Fruit fly (Drosophila melanogaster) whole organism, embryonic: ENCODE measurements around the gene CG9389.

Source experiments
- Awh ChIP-seq: fragments of 200-800 bp; sonication (Bioruptor generic); IDR thresholded peaks from 2 replicates; pipeline ENCODE4, ENCODE4 v1.3.6; 2022; ENCODE audit warnings: missing biosample characterization, missing genetic modification characterization
- B-H2 ChIP-seq: fragments of 200-800 bp; sonication (Bioruptor generic); optimal IDR thresholded peaks from 2 replicates; lab custom pipeline; 2018; ENCODE audit warnings: missing biosample characterization, mild to moderate bottlenecking, missing genetic modification characterization
- BEAF-32 ChIP-seq: fragments of 200-800 bp; sonication (Bioruptor generic); optimal IDR thresholded peaks from 3 replicates; lab custom pipeline; 2017; ENCODE audit warnings: missing biosample characterization, missing genetic modification characterization, mild to moderate bottlenecking, moderate library complexity, missing genetic modification reagents
- CG10209 ChIP-seq: fragments of 200-800 bp; sonication (Bioruptor generic); optimal IDR thresholded peaks from 3 replicates; lab custom pipeline; 2017; ENCODE audit warnings: missing biosample characterization, mild to moderate bottlenecking, missing genetic modification characterization, missing genetic modification reagents
- CG11398 ChIP-seq: fragments of 200-800 bp; sonication (Bioruptor generic); optimal IDR thresholded peaks from 2 replicates; lab custom pipeline; 2016; ENCODE audit warnings: missing biosample characterization, missing genetic modification characterization
- CG12219 ChIP-seq: fragments of 200-800 bp; sonication (Bioruptor generic); optimal IDR thresholded peaks from 3 replicates; lab custom pipeline; 2018; ENCODE audit warnings: missing biosample characterization, mild to moderate bottlenecking, missing genetic modification characterization
- CG12659 ChIP-seq: fragments of 200-800 bp; sonication (Bioruptor generic); optimal IDR thresholded peaks from 3 replicates; lab custom pipeline; 2017; ENCODE audit warnings: mild to moderate bottlenecking, missing biosample characterization, missing genetic modification reagents, missing genetic modification characterization
- CG18764 ChIP-seq: fragments of 200-800 bp; sonication (Bioruptor generic); optimal IDR thresholded peaks from 3 replicates; lab custom pipeline; 2016; ENCODE audit warnings: missing biosample characterization, missing genetic modification characterization
- CG2678 ChIP-seq: fragments of 200-800 bp; sonication (Bioruptor generic); optimal IDR thresholded peaks from 3 replicates; lab custom pipeline; 2019; ENCODE audit warnings: missing biosample characterization, mild to moderate bottlenecking, missing genetic modification characterization, moderate library complexity
- CG2712 ChIP-seq: fragments of 200-800 bp; optimal IDR thresholded peaks from 3 replicates; lab custom pipeline; 2019; ENCODE audit warnings: missing biosample characterization, mild to moderate bottlenecking, missing genetic modification characterization, moderate library complexity
- CG32532 ChIP-seq: fragments of 200-800 bp; sonication (Bioruptor generic); IDR thresholded peaks from 2 replicates; pipeline ENCODE4 v1.3.6; 2022; ENCODE audit warnings: missing biosample characterization, missing genetic modification characterization
- CG34224 ChIP-seq: fragments of 200-800 bp; sonication (Bioruptor generic); IDR thresholded peaks from 3 replicates; pipeline ENCODE4 v1.3.6; 2022; ENCODE audit warnings: missing biosample characterization, missing genetic modification characterization; ENCODE audit not compliant: partially characterized antibody
- CG4328 ChIP-seq: fragments of 200-800 bp; sonication (Bioruptor generic); optimal IDR thresholded peaks from 3 replicates; lab custom pipeline; 2017; ENCODE audit warnings: missing biosample characterization, missing genetic modification reagents, missing genetic modification characterization
- CG4424 ChIP-seq: fragments of 200-800 bp; sonication (Bioruptor generic); optimal IDR thresholded peaks from 3 replicates; lab custom pipeline; 2016; ENCODE audit warnings: missing biosample characterization, missing genetic modification characterization
- CG4730 ChIP-seq: fragments of 200-800 bp; sonication (Bioruptor generic); IDR thresholded peaks from 2 replicates; pipeline ENCODE4 v1.3.6; 2022; ENCODE audit warnings: missing biosample characterization, missing genetic modification characterization
- CG6683 ChIP-seq: fragments of 200-800 bp; sonication (Bioruptor generic); optimal IDR thresholded peaks from 2 replicates; lab custom pipeline; 2017; ENCODE audit warnings: missing biosample characterization, mild to moderate bottlenecking, missing genetic modification characterization, missing genetic modification reagents
- D ChIP-seq, 2 experiments: fragments of 200-800 bp in 1 of 2; fragments of >200 bp in 1 of 2; sonication (Bioruptor generic) in 1 of 2; optimal IDR thresholded peaks; 2 replicates in 1 of 2; 3 replicates in 1 of 2; lab custom pipeline; 2017; ENCODE audit warnings: mild to moderate bottlenecking in 1 of 2, missing biosample characterization in 1 of 2, missing genetic modification characterization in 1 of 2, missing genetic modification reagents in 1 of 2
- Dip3 ChIP-seq: fragments of 200-800 bp; sonication (Bioruptor generic); optimal IDR thresholded peaks from 3 replicates; lab custom pipeline; 2016; ENCODE audit warnings: missing biosample characterization, missing genetic modification characterization
- Dll ChIP-seq: fragments of 200-800 bp; sonication (Bioruptor generic); IDR thresholded peaks from 4 replicates; pipeline ENCODE4 v1.3.6; 2022; ENCODE audit warnings: missing biosample characterization, missing genetic modification characterization; ENCODE audit not compliant: partially characterized antibody
- Doc3 ChIP-seq: fragments of 200-800 bp; sonication (Bioruptor generic); IDR thresholded peaks from 3 replicates; pipeline ENCODE4 v1.3.6; 2022; ENCODE audit warnings: missing biosample characterization, missing genetic modification characterization; ENCODE audit not compliant: partially characterized antibody
- Dp ChIP-seq: fragments of 200-800 bp; sonication (Bioruptor generic); optimal IDR thresholded peaks from 2 replicates; lab custom pipeline; 2018; ENCODE audit warnings: missing biosample characterization, mild to moderate bottlenecking, missing genetic modification characterization, moderate library complexity
- E2f1 ChIP-seq: fragments of 200-800 bp; sonication (Bioruptor generic); IDR thresholded peaks from 2 replicates; pipeline ENCODE4 v1.3.6; 2022; ENCODE audit warnings: missing biosample characterization, missing genetic modification characterization
- Ets97D ChIP-seq: fragments of 200-800 bp; sonication (Bioruptor generic); optimal IDR thresholded peaks from 3 replicates; lab custom pipeline; 2016; ENCODE audit warnings: missing biosample characterization, missing genetic modification characterization
- H2.0 ChIP-seq: fragments of 200-800 bp; sonication (Bioruptor generic); IDR thresholded peaks from 2 replicates; pipeline ENCODE4 v1.3.6; 2022; ENCODE audit warnings: missing biosample characterization, missing genetic modification characterization
- Jarid2 ChIP-seq: fragments of 200-800 bp; sonication (Bioruptor generic); optimal IDR thresholded peaks from 3 replicates; lab custom pipeline; 2017; ENCODE audit warnings: mild to moderate bottlenecking, missing biosample characterization, missing genetic modification reagents, missing genetic modification characterization
- NfI ChIP-seq: fragments of 200-800 bp; sonication (Bioruptor generic); optimal IDR thresholded peaks from 3 replicates; lab custom pipeline; 2018; ENCODE audit warnings: missing biosample characterization, mild to moderate bottlenecking, missing genetic modification characterization, moderate library complexity
- PHDP ChIP-seq: fragments of 200-800 bp; sonication (Bioruptor generic); optimal IDR thresholded peaks from 3 replicates; lab custom pipeline; 2018; ENCODE audit warnings: missing biosample characterization, mild to moderate bottlenecking, missing genetic modification characterization, moderate library complexity
- ac ChIP-seq: fragments of 200-800 bp; sonication (Bioruptor generic); optimal IDR thresholded peaks from 3 replicates; lab custom pipeline; 2017; ENCODE audit warnings: missing biosample characterization, mild to moderate bottlenecking, missing genetic modification characterization
- al ChIP-seq: fragments of 200-800 bp; sonication (Bioruptor generic); IDR thresholded peaks from 2 replicates; pipeline ENCODE4 v1.3.6; 2022; ENCODE audit warnings: missing biosample characterization, missing genetic modification characterization
- caup ChIP-seq: fragments of 200-800 bp; sonication (Bioruptor generic); optimal IDR thresholded peaks from 3 replicates; lab custom pipeline; 2017; ENCODE audit warnings: missing biosample characterization, mild to moderate bottlenecking, missing genetic modification characterization, moderate library complexity; ENCODE audit not compliant: severe bottlenecking
- chif ChIP-seq, 2 experiments: fragments of 200-800 bp; sonication (Bioruptor generic); optimal IDR thresholded peaks; 3 replicates each; lab custom pipeline; 2016; ENCODE audit warnings: missing biosample characterization in 2 of 2, missing genetic modification characterization in 2 of 2
- chn ChIP-seq: fragments of 200-800 bp; sonication (Bioruptor generic); optimal IDR thresholded peaks from 2 replicates; lab custom pipeline; 2016; ENCODE audit warnings: missing biosample characterization, missing genetic modification characterization
- disco-r ChIP-seq: fragments of 200-800 bp; sonication (Bioruptor generic); optimal IDR thresholded peaks from 2 replicates; lab custom pipeline; 2016; ENCODE audit warnings: missing biosample characterization, missing genetic modification characterization
- dpn ChIP-seq, 2 experiments: fragments of 200-800 bp; sonication (Bioruptor generic); optimal IDR thresholded peaks; 3 replicates each; lab custom pipeline; 2016; ENCODE audit warnings: missing biosample characterization in 2 of 2, missing genetic modification characterization in 2 of 2
- ems ChIP-seq: fragments of 200-800 bp; sonication (Bioruptor generic); optimal IDR thresholded peaks from 3 replicates; lab custom pipeline; 2016; ENCODE audit warnings: missing biosample characterization, missing genetic modification characterization
- hb ChIP-seq: fragments of 200-800 bp; sonication (Bioruptor generic); IDR thresholded peaks from 3 replicates; pipeline ENCODE4 v1.3.6; 2022; ENCODE audit warnings: missing biosample characterization, missing genetic modification characterization; ENCODE audit not compliant: partially characterized antibody
- lmd ChIP-seq: fragments of 200-800 bp; sonication (Bioruptor generic); IDR thresholded peaks from 2 replicates; pipeline ENCODE4 v1.3.6; 2022; ENCODE audit warnings: missing biosample characterization, missing genetic modification characterization
- lola ChIP-seq, 3 experiments: fragments of >200 bp in 2 of 3; fragments of 200-800 bp in 1 of 3; sonication (Bioruptor generic) in 1 of 3; optimal IDR thresholded peaks; 2 replicates each; lab custom pipeline; 2017 to 2019; ENCODE audit warnings: missing biosample characterization in 3 of 3, missing genetic modification characterization in 3 of 3, mild to moderate bottlenecking in 1 of 3, moderate library complexity in 1 of 3
- nmo ChIP-seq: fragments of 200-800 bp; sonication (Bioruptor generic); optimal IDR thresholded peaks from 2 replicates; lab custom pipeline; 2018; ENCODE audit warnings: missing biosample characterization, mild to moderate bottlenecking, missing genetic modification characterization, moderate library complexity
- nom ChIP-seq: fragments of 200-800 bp; sonication (Bioruptor generic); optimal IDR thresholded peaks from 2 replicates; lab custom pipeline; 2017; ENCODE audit warnings: missing biosample characterization, missing genetic modification characterization, mild to moderate bottlenecking, moderate library complexity, missing genetic modification reagents
- psq ChIP-seq: fragments of 200-800 bp; sonication (Bioruptor generic); optimal IDR thresholded peaks from 2 replicates; lab custom pipeline; 2017; ENCODE audit warnings: missing biosample characterization, missing genetic modification characterization
- row ChIP-seq: fragments of 200-800 bp; sonication (Bioruptor generic); IDR thresholded peaks from 3 replicates; pipeline ENCODE4 v1.3.6; 2022; ENCODE audit warnings: missing biosample characterization, missing genetic modification characterization
- sens ChIP-seq: fragments of 200-800 bp; sonication (Bioruptor generic); peaks from one replicate; lab custom pipeline; 2016; ENCODE audit warnings: missing biosample characterization, missing genetic modification characterization
- sima ChIP-seq: fragments of 200-800 bp; sonication (Bioruptor generic); optimal IDR thresholded peaks from 2 replicates; lab custom pipeline; 2016; ENCODE audit warnings: missing biosample characterization, missing genetic modification characterization
- tna ChIP-seq: fragments of 200-800 bp; sonication (Bioruptor generic); IDR thresholded peaks from 2 replicates; pipeline ENCODE4 v1.3.6; 2022; ENCODE audit warnings: missing biosample characterization, missing genetic modification characterization; ENCODE audit not compliant: partially characterized antibody
- trem ChIP-seq: fragments of 200-800 bp; optimal IDR thresholded peaks from 3 replicates; lab custom pipeline; 2019; ENCODE audit warnings: missing biosample characterization, mild to moderate bottlenecking, missing genetic modification characterization, moderate library complexity
- zen ChIP-seq: fragments of 200-800 bp; sonication (Bioruptor generic); optimal IDR thresholded peaks from 3 replicates; lab custom pipeline; 2018; ENCODE audit warnings: missing biosample characterization, mild to moderate bottlenecking, missing genetic modification characterization, moderate library complexity

CG9389 gene

DNA sequence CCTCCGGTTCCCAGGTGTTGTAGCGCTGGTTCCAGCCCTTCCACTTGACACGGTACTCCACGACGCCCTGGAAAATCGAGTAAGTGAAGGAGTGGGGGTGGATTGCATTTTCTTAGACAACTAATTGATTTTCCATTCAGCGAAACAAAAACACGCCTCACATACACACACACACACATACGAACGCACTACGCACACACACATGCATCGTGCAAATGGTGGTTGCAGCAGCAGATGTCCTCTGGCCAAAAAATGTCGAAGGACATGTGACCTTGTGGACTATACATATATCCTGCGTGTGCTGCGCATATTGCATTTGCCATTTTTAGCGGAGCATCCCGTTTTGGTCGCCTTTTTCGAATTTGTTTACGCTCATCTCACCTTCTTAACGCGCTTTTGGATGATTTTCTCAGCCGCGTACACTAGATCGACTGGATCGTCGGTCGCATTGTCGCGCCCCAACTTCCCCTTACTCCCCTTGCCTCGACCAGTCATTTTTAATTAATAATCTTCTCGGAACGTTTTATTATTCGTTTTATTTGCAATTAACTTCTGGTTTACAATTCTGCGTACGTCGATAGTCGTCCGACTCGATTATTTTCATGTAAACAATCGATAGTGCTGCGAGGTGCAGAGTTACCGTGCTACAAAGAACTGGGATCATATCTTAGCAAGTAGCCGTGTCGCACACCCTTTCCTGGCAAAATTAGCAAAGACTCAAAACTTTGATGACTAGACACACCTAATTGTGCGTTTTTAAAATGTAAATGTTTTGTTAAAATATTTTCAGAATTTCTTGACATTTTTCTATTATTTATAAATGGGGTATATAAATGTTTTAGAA lies 47.3 kb upstream of the CG9389 start, which contains the start of gene Pc (continued):
- peak; percentile 82; the same call in 2 of the 3 replicates for TF ChIP-seq hb
- TF ChIP-seq CG12659: peak; percentile 82
- no peak for TF ChIP-seq Awh (GFP tag; lab: Robert Waterston, UW)
- peak; percentile 67 for TF ChIP-seq nmo
- no peak for TF ChIP-seq CG10209 (GFP tag; lab: Kevin White, UChicago)
- TF ChIP-seq dpn (GFP tag; optimal IDR thresholded peaks at IDR 0.05; lab: Kevin White, UChicago): peak; percentile 11 to 16
- TF ChIP-seq al (GFP tag; lab: Robert Waterston, UW): no peak
- peak; percentile 88 for TF ChIP-seq Ets97D (GFP tag; lab: Kevin White, UChicago)
- no peak for TF ChIP-seq CG4424 (GFP tag; lab: Kevin White, UChicago)
- peak; percentile 34 for TF ChIP-seq sima (GFP tag; lab: Kevin White, UChicago)
- TF ChIP-seq CG18764 (GFP tag; lab: Kevin White, UChicago): peak; percentile 6
- no peak for TF ChIP-seq psq (GFP tag; lab: Kevin White, UChicago)
- TF ChIP-seq E2f1 (GFP tag; lab: Robert Waterston, UW): no peak
- TF ChIP-seq Dip3: peak; percentile 10
- TF ChIP-seq Doc3 (GFP tag; lab: Robert Waterston, UW): peak; percentile 76
- TF ChIP-seq H2.0: no peak
- no peak for TF ChIP-seq CG4730
- no peak for TF ChIP-seq PHDP (tag; lab: Kevin White, UChicago)
- TF ChIP-seq sens (GFP tag; lab: Kevin White, UChicago): peak; percentile 51
- TF ChIP-seq lola (GFP tag; optimal IDR thresholded peaks at IDR 0.05; lab: Kevin White, UChicago): peak in 1 of 3 experiments; percentile 20
- TF ChIP-seq lmd (GFP tag; lab: Robert Waterston, UW): no peak
- no peak for TF ChIP-seq NfI (GFP tag; lab: Kevin White, UChicago)
- peak; percentile 79 for TF ChIP-seq CG34224 (GFP tag; lab: Robert Waterston, UW)
- no peak for TF ChIP-seq caup (GFP tag; lab: Kevin White, UChicago)
- TF ChIP-seq tna (GFP tag; lab: Robert Waterston, UW): peak; percentile 69
- TF ChIP-seq CG2712 (tag; lab: Kevin White, UChicago): peak; percentile 79
- TF ChIP-seq B-H2 (GFP tag; lab: Kevin White, UChicago): peak; percentile 22
- peak; percentile 84 for TF ChIP-seq Dll
- no peak for TF ChIP-seq CG12219 (GFP tag; lab: Kevin White, UChicago)
- no peak for TF ChIP-seq CG2678 (tag; lab: Kevin White, UChicago)
- TF ChIP-seq ems (GFP tag; lab: Kevin White, UChicago): no peak
- peak in 1 of 2 experiments; percentile 37 for TF ChIP-seq chif (GFP tag; optimal IDR thresholded peaks at IDR 0.05; lab: Kevin White, UChicago)
- TF ChIP-seq trem (tag; lab: Kevin White, UChicago): peak; percentile 73
- peak; percentile 43 for TF ChIP-seq D (optimal IDR thresholded peaks at IDR 0.05; lab: Kevin White, UChicago)
- TF ChIP-seq D (GFP tag; optimal IDR thresholded peaks at IDR 0.05; lab: Kevin White, UChicago): no peak
- TF ChIP-seq CG11398: no peak
- peak; percentile 92 for TF ChIP-seq BEAF-32 (GFP tag; lab: Kevin White, UChicago)
- TF ChIP-seq nom (GFP tag; lab: Kevin White, UChicago): no peak
- TF ChIP-seq chn (GFP tag; lab: Kevin White, UChicago): no peak
- peak; percentile 78 for TF ChIP-seq zen
- TF ChIP-seq row: peak; percentile 18; the same call in 1 of the 3 replicates
- no peak for TF ChIP-seq CG6683
- TF ChIP-seq Dp (GFP tag; lab: Kevin White, UChicago): peak; percentile 66
- TF ChIP-seq Jarid2: no peak
- no peak for TF ChIP-seq CG32532 (GFP tag; lab: Robert Waterston, UW)
- no peak for TF ChIP-seq disco-r (GFP tag; lab: Kevin White, UChicago)
- TF ChIP-seq CG4328 (GFP tag; lab: Kevin White, UChicago): no peak
- TF ChIP-seq ac (GFP tag; lab: Kevin White, UChicago): no peak
